Fruit fly (Drosophila melanogaster): ENCODE measurements around the gene TyrRII.
A peak's percentile ranks its signal among the peaks of the same experiment; 100 is the strongest.

Gene TyrRII

dm6 chr3R:17708778-17709476 is 27.5 kb upstream of the TyrRII start:
- TF ChIP-seq CG8478 (optimal IDR thresholded peaks at IDR 0.05) (no peak), CTCF (optimal IDR thresholded peaks at IDR 0.05) (no peak)

dm6 chr3R:17709623-17710145 is 26.7 kb upstream of the TyrRII start:
- TF ChIP-seq CG8478 (optimal IDR thresholded peaks at IDR 0.05) (no peak), CTCF (optimal IDR thresholded peaks at IDR 0.05) (no peak)

- TF ChIP-seq CG8478 (optimal IDR thresholded peaks at IDR 0.05), result no peak
- TF ChIP-seq CTCF (optimal IDR thresholded peaks at IDR 0.05), result no peak
Measured at dm6 chr3R:17710418-17710817, 26.0 kb upstream of the TyrRII start.

dm6 chr3R:17710900-17711645 is 25.3 kb upstream of the TyrRII start:
- TF ChIP-seq CTCF (optimal IDR thresholded peaks at IDR 0.05) (no peak), CG8478 (optimal IDR thresholded peaks at IDR 0.05) (no peak)

- TF ChIP-seq CG8478 (optimal IDR thresholded peaks at IDR 0.05) (no peak), CTCF (optimal IDR thresholded peaks at IDR 0.05) (no peak)
Measured at dm6 chr3R:17711646-17711975, 24.8 kb upstream of the TyrRII start.

- no peak for TF ChIP-seq CTCF (optimal IDR thresholded peaks at IDR 0.05)
- TF ChIP-seq CG8478 (optimal IDR thresholded peaks at IDR 0.05), result no peak
Measured at dm6 chr3R:17712623-17713521, 23.5 kb upstream of the TyrRII start.

dm6 chr3R:17714370-17714769 is 22.0 kb upstream of the TyrRII start:
- TF ChIP-seq CG8478 (optimal IDR thresholded peaks at IDR 0.05), result no peak
- TF ChIP-seq CTCF (optimal IDR thresholded peaks at IDR 0.05), result no peak

- TF ChIP-seq CTCF (optimal IDR thresholded peaks at IDR 0.05), result no peak
- no peak for TF ChIP-seq CG8478 (optimal IDR thresholded peaks at IDR 0.05)
Measured at dm6 chr3R:17714773-17715344, 21.6 kb upstream of the TyrRII start.

dm6 chr3R:17716858-17717596 is 19.4 kb upstream of the TyrRII start:
- TF ChIP-seq CG8478 (optimal IDR thresholded peaks at IDR 0.05) (no peak), CTCF (optimal IDR thresholded peaks at IDR 0.05) (peak; percentile 24 to 41)

dm6 chr3R:17718051-17718693 is 18.2 kb upstream of the TyrRII start, which contains the start of gene osa:
Gene osa, minus strand, starts transcription at chr3R:17718350.
- TF ChIP-seq CG8478 (optimal IDR thresholded peaks at IDR 0.05) (no peak), CTCF (optimal IDR thresholded peaks at IDR 0.05) (peak in 1 of 2 experiments; percentile 13)

dm6 chr3R:17718760-17719625 is 17.4 kb upstream of the TyrRII start, which contains the start of gene Pxt:
Gene Pxt, plus strand, starts transcription at chr3R:17719454.
- TF ChIP-seq CTCF (optimal IDR thresholded peaks at IDR 0.05) (peak in 1 of 2 experiments; percentile 30), CG8478 (optimal IDR thresholded peaks at IDR 0.05) (no peak)

- TF ChIP-seq CG8478 (optimal IDR thresholded peaks at IDR 0.05), result no peak
- TF ChIP-seq CTCF (optimal IDR thresholded peaks at IDR 0.05), result no peak
Measured at dm6 chr3R:17724963-17725362, 11.4 kb upstream of the TyrRII start, which contains the start of gene Atg8b. Gene Atg8b, minus strand, starts transcription at chr3R:17725063.

dm6 chr3R:17725558-17725957 is 10.9 kb upstream of the TyrRII start, which contains the start of gene Lgr1:
Gene Lgr1, plus strand, starts transcription at chr3R:17725777.
- TF ChIP-seq CTCF (optimal IDR thresholded peaks at IDR 0.05) (no peak), CG8478 (optimal IDR thresholded peaks at IDR 0.05) (no peak)
